Worm (Caenorhabditis elegans): ENCODE results near the gene F49E2.2.
A peak's percentile ranks its signal among the peaks of the same experiment; 100 is the strongest.

The F49E2.2 gene

DNA sequence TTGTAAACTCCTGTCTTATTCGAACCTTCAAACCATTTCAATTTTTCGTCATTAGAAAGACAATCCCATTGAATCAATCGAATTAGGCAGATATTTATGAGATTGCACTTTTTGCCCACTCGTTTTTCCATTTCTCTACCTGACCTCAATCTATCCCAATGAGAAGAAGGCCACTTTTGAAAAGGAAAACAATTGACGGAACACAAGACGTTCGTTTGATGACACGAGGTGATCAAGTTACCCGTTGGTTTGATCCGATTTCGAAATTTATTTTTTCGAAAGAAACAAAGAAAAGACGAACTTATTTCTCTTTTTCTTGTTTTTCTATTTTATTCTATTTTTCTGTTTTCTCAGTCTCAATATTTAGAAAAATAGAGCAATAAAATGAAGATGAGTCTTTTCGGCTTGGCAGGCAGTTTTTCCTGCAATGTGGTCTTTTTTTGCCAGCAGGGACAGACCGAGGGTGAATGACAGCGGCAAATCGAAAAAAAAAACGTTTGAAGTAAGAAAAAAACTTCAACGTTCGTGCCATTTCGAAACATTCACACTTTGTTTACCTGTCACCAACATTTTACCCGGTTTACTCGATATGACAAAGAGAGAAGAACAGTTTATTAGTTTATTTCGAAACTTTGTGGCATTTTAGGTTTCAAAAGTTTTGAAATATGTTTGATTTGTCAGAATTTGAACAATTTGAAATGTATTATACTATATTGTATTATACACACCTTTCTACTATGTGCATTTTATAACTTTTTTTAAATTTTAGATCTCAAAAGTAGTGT is 18.3 kb upstream of the F49E2.2 start:
- TF ChIP-seq nhr-85 (tag) (peak; percentile 59), tlp-1 (tag; optimal IDR thresholded peaks at IDR 0.05) (no peak), blmp-1 (tag; optimal IDR thresholded peaks at IDR 0.05) (peak; percentile 53), efl-1 (optimal IDR thresholded peaks at IDR 0.05) (no peak), efl-1 (GFP tag; optimal IDR thresholded peaks at IDR 0.05 in 1 of 2) (peak in 1 of 2 experiments; percentile 64), fkh-10 (GFP tag; optimal IDR thresholded peaks at IDR 0.05) (no peak), ama-1 (optimal IDR thresholded peaks at IDR 0.05) (no peak), unc-130 (tag; optimal IDR thresholded peaks at IDR 0.05) (no peak)

DNA sequence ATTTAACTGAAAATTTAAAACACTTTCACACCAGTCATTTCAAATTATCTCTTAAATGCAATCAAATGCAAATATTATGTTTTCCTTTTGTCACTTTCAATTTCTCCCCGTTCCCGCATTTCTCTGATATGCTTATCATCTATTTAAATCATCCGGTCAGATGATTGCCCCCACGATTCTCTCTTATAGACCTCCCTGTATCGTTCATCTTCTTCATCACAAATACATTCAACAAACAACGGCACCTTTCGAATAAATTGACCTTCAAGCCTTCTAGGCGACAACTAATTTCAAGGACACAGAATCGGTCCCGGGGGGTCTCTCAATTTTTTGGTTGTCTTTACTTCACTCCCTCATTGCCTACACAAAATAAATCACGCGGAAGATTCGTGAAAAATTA is 17.6 kb upstream of the F49E2.2 start:
- peak; percentile 11 to 54 for TF ChIP-seq lin-35 (GFP tag; optimal IDR thresholded peaks at IDR 0.05)
- peak; percentile 43 for TF ChIP-seq irx-1 (tag; optimal IDR thresholded peaks at IDR 0.05)
- TF ChIP-seq nhr-85 (tag): peak; percentile 98
- peak; percentile 90 for TF ChIP-seq lin-14 (GFP tag; optimal IDR thresholded peaks at IDR 0.05)
- TF ChIP-seq pag-3 (tag; optimal IDR thresholded peaks at IDR 0.05; ENCODE audit: borderline replicate concordance, insufficient read depth): peak; percentile 33
- TF ChIP-seq mep-1 (tag; optimal IDR thresholded peaks at IDR 0.05): peak; percentile 76
- peak; percentile 55 for TF ChIP-seq tbx-2 (tag; optimal IDR thresholded peaks at IDR 0.05)
- TF ChIP-seq grh-1 (GFP tag; IDR thresholded peaks at IDR 0.05): peak; percentile 28; the same call in 1 of the 2 replicates
- peak; percentile 2 for TF ChIP-seq skn-1 (tag; optimal IDR thresholded peaks at IDR 0.05)
- TF ChIP-seq isw-1 (GFP tag; IDR thresholded peaks at IDR 0.05): no peak
- no peak for TF ChIP-seq dsc-1 (tag; optimal IDR thresholded peaks at IDR 0.05)
- peak; percentile 73 for TF ChIP-seq nhr-90 (tag; optimal IDR thresholded peaks at IDR 0.05; ENCODE audit: poor library complexity)
- TF ChIP-seq elt-3 (tag; optimal IDR thresholded peaks at IDR 0.05): peak in 2 of 6 experiments; percentile 77 to 91
- peak; percentile 31 for TF ChIP-seq rnt-1 (tag; optimal IDR thresholded peaks at IDR 0.05)
- no peak for TF ChIP-seq ceh-82 (tag; optimal IDR thresholded peaks at IDR 0.05)
- peak; percentile 0 for TF ChIP-seq xbp-1 (tag; optimal IDR thresholded peaks at IDR 0.05)
- TF ChIP-seq C34B4.2 (tag; optimal IDR thresholded peaks at IDR 0.05): no peak
- TF ChIP-seq nhr-20 (tag; optimal IDR thresholded peaks at IDR 0.05): peak; percentile 82
- peak; percentile 29 for TF ChIP-seq nhr-47 (tag; optimal IDR thresholded peaks at IDR 0.05)
- TF ChIP-seq vab-15 (tag; optimal IDR thresholded peaks at IDR 0.05): peak; percentile 45
- peak; percentile 78 for TF ChIP-seq snu-23 (GFP tag; optimal IDR thresholded peaks at IDR 0.05)
- TF ChIP-seq aly-2 (tag; optimal IDR thresholded peaks at IDR 0.05): no peak
- TF ChIP-seq pqm-1 (tag; optimal IDR thresholded peaks at IDR 0.05): no peak
- peak; percentile 10 to 18 for TF ChIP-seq lsy-2 (tag; optimal IDR thresholded peaks at IDR 0.05)
- peak in 1 of 2 experiments; percentile 26 for TF ChIP-seq mdl-1 (tag; optimal IDR thresholded peaks at IDR 0.05)
- TF ChIP-seq efl-1 (optimal IDR thresholded peaks at IDR 0.05): no peak
- peak in 1 of 2 experiments; percentile 22 for TF ChIP-seq efl-1 (GFP tag; optimal IDR thresholded peaks at IDR 0.05 in 1 of 2)
- TF ChIP-seq jun-1 (tag; optimal IDR thresholded peaks at IDR 0.05): no peak
- TF ChIP-seq nhr-71 (tag; optimal IDR thresholded peaks at IDR 0.05): peak; percentile 78
- TF ChIP-seq F16B12.6 (tag; optimal IDR thresholded peaks at IDR 0.05): no peak
- peak; percentile 65 for TF ChIP-seq elt-2 (tag; optimal IDR thresholded peaks at IDR 0.05)
- TF ChIP-seq ama-1 (optimal IDR thresholded peaks at IDR 0.05): no peak
- TF ChIP-seq sox-4 (tag; optimal IDR thresholded peaks at IDR 0.05): no peak
- peak; percentile 98 for TF ChIP-seq blmp-1 (tag; optimal IDR thresholded peaks at IDR 0.05)
- no peak for TF ChIP-seq lin-15B (tag; optimal IDR thresholded peaks at IDR 0.05)
- peak; percentile 47 for TF ChIP-seq nhr-19 (GFP tag; conservative IDR thresholded peaks at IDR 0.05)
- TF ChIP-seq snpc-4 (tag; optimal IDR thresholded peaks at IDR 0.05): no peak
- TF ChIP-seq fkh-8 (tag; optimal IDR thresholded peaks at IDR 0.05): no peak
- no peak for TF ChIP-seq hpl-2 (GFP tag; optimal IDR thresholded peaks at IDR 0.05)
